In genomic region chr3L:10518945-10519344, dm6 we compare ENCODE assay signal across 1 fruit fly cellular context.
TF ChIP-seq lines count a peak whose summit lies in the region.

No protein-coding gene starts in this region.

TF ChIP-seq in whole organism, embryonic, 481 proteins besides CTCF, POLR2A, EP300 and RAD21 (continued from another document and continues in another):
- TF ChIP-seq CG6683 (GFP tag; optimal IDR thresholded peaks at IDR 0.05; lab: Kevin White, UChicago) (peak; percentile 53), Fer2 (tag; optimal IDR thresholded peaks at IDR 0.05; lab: Kevin White, UChicago) (peak; percentile 4), CG7745 (tag; optimal IDR thresholded peaks at IDR 0.05; lab: Kevin White, UChicago) (peak; percentile 91), croc (GFP tag; conservative IDR thresholded peaks at IDR 0.05; lab: Robert Waterston, UW) (peak; percentile 37; the same call in 2 of the 3 replicates), Bgb (GFP tag; IDR thresholded peaks at IDR 0.05; lab: Robert Waterston, UW; ENCODE audit: partially characterized antibody) (no peak), ATbp (GFP tag; optimal IDR thresholded peaks at IDR 0.05; lab: Kevin White, UChicago) (peak; percentile 95), fru (optimal IDR thresholded peaks at IDR 0.05; lab: Kevin White, UChicago) (no peak), CG8281 (tag; optimal IDR thresholded peaks at IDR 0.05; lab: Kevin White, UChicago) (peak; percentile 62), CG9932 (GFP tag; IDR thresholded peaks at IDR 0.05; lab: Robert Waterston, UW) (no peak), CG12942 (GFP tag; optimal IDR thresholded peaks at IDR 0.05; lab: Kevin White, UChicago) (peak; percentile 75), CG4820 (GFP tag; optimal IDR thresholded peaks at IDR 0.05; lab: Kevin White, UChicago) (peak; percentile 66), CG7372 (GFP tag; IDR thresholded peaks at IDR 0.05; lab: Robert Waterston, UW) (no peak), Aef1 (GFP tag; IDR thresholded peaks at IDR 0.05; lab: Robert Waterston, UW) (no peak), NC2β (GFP tag; optimal IDR thresholded peaks at IDR 0.05; lab: Kevin White, UChicago) (peak; percentile 94), CG11398 (GFP tag; optimal IDR thresholded peaks at IDR 0.05; lab: Kevin White, UChicago) (peak; percentile 89), nmo (GFP tag; optimal IDR thresholded peaks at IDR 0.05; lab: Kevin White, UChicago) (peak; percentile 48), E2f1 (GFP tag; IDR thresholded peaks at IDR 0.05; lab: Robert Waterston, UW) (peak; percentile 30; the same call in 1 of the 2 replicates), fd64A (GFP tag; optimal IDR thresholded peaks at IDR 0.05; lab: Kevin White, UChicago) (peak; percentile 92), CG4730 (GFP tag; IDR thresholded peaks at IDR 0.05; lab: Robert Waterston, UW) (no peak), CG11093 (GFP tag; IDR thresholded peaks at IDR 0.05; lab: Robert Waterston, UW) (no peak), Fer1 (GFP tag; optimal IDR thresholded peaks at IDR 0.05; lab: Kevin White, UChicago) (peak; percentile 55), en (GFP tag; optimal IDR thresholded peaks at IDR 0.05; lab: Kevin White, UChicago) (peak; percentile 73), CG34376 (GFP tag; optimal IDR thresholded peaks at IDR 0.05; lab: Kevin White, UChicago) (no peak), Tbp (GFP tag; optimal IDR thresholded peaks at IDR 0.05; lab: Kevin White, UChicago) (no peak), rib (GFP tag; IDR thresholded peaks at IDR 0.05; lab: Robert Waterston, UW) (no peak), Nf-YB (GFP tag; optimal IDR thresholded peaks at IDR 0.05; lab: Kevin White, UChicago) (peak; percentile 76), peb (GFP tag; IDR thresholded peaks at IDR 0.05; lab: Robert Waterston, UW) (no peak), sim (GFP tag; IDR thresholded peaks at IDR 0.05; lab: Robert Waterston, UW) (peak; percentile 86), CG1233 (GFP tag; optimal IDR thresholded peaks at IDR 0.05; lab: Kevin White, UChicago) (peak; percentile 92), kay (GFP tag; optimal IDR thresholded peaks at IDR 0.05; lab: Kevin White, UChicago) (peak; percentile 67), ranshi (GFP tag; IDR thresholded peaks at IDR 0.05; lab: Robert Waterston, UW) (peak; percentile 64; the same call in 1 of the 2 replicates), trem (tag; optimal IDR thresholded peaks at IDR 0.05; lab: Kevin White, UChicago) (peak; percentile 65), org-1 (GFP tag; optimal IDR thresholded peaks at IDR 0.05; lab: Kevin White, UChicago) (peak; percentile 89), CG3281 (GFP tag; optimal IDR thresholded peaks at IDR 0.05; lab: Kevin White, UChicago) (peak; percentile 65), CG8478 (optimal IDR thresholded peaks at IDR 0.05; lab: Kevin White, UChicago) (no peak), gsb-n (tag; optimal IDR thresholded peaks at IDR 0.05; lab: Kevin White, UChicago) (peak; percentile 94), CG17361 (GFP tag; IDR thresholded peaks at IDR 0.05; lab: Robert Waterston, UW) (peak; percentile 67; the same call in 2 of the 3 replicates), CG1602 (GFP tag; optimal IDR thresholded peaks at IDR 0.05; lab: Kevin White, UChicago) (peak; percentile 77), gfzf (GFP tag; optimal IDR thresholded peaks at IDR 0.05; lab: Kevin White, UChicago) (no peak), HLHmδ (GFP tag; optimal IDR thresholded peaks at IDR 0.05; lab: Kevin White, UChicago) (peak; percentile 96), Ravus (GFP tag; IDR thresholded peaks at IDR 0.05; lab: Robert Waterston, UW) (no peak), CG14014 (GFP tag; IDR thresholded peaks at IDR 0.05; lab: Robert Waterston, UW) (peak; percentile 52; the same call in 1 of the 2 replicates), Spps (tag; optimal IDR thresholded peaks at IDR 0.05; lab: Kevin White, UChicago) (peak; percentile 87), CG3995 (GFP tag; optimal IDR thresholded peaks at IDR 0.05; lab: Kevin White, UChicago) (peak; percentile 19), tup (GFP tag; optimal IDR thresholded peaks at IDR 0.05; lab: Kevin White, UChicago) (peak; percentile 81), nom (GFP tag; optimal IDR thresholded peaks at IDR 0.05; lab: Kevin White, UChicago) (no peak), otp (GFP tag; IDR thresholded peaks at IDR 0.05; lab: Robert Waterston, UW) (peak; percentile 92), sisA (GFP tag; IDR thresholded peaks at IDR 0.05; lab: Robert Waterston, UW) (no peak), ci (GFP tag; IDR thresholded peaks at IDR 0.05; lab: Robert Waterston, UW) (peak; percentile 93), oc (tag; optimal IDR thresholded peaks at IDR 0.05; lab: Kevin White, UChicago) (peak; percentile 65), crol (GFP tag; IDR thresholded peaks at IDR 0.05; lab: Robert Waterston, UW) (no peak), Pdp1 (GFP tag; optimal IDR thresholded peaks at IDR 0.05; lab: Kevin White, UChicago) (peak; percentile 54 to 63), pzg (GFP tag; optimal IDR thresholded peaks at IDR 0.05; lab: Kevin White, UChicago) (no peak), Dref (GFP tag; IDR thresholded peaks at IDR 0.05; lab: Robert Waterston, UW) (no peak), wek (GFP tag; optimal IDR thresholded peaks at IDR 0.05; lab: Kevin White, UChicago) (peak; percentile 93), emc (GFP tag; optimal IDR thresholded peaks at IDR 0.05; lab: Kevin White, UChicago) (peak; percentile 29), Mrtf (GFP tag; IDR thresholded peaks at IDR 0.05; lab: Robert Waterston, UW) (0 out of 3 replicates have a peak, but pooled peaks have one; percentile 12), Deaf1 (tag; optimal IDR thresholded peaks at IDR 0.05; lab: Kevin White, UChicago) (no peak), chif (GFP tag; optimal IDR thresholded peaks at IDR 0.05; lab: Kevin White, UChicago) (peak; percentile 71 to 84), tx (GFP tag; optimal IDR thresholded peaks at IDR 0.05; lab: Kevin White, UChicago) (peak; percentile 58), CG1647 (GFP tag; optimal IDR thresholded peaks at IDR 0.05; lab: Kevin White, UChicago) (peak; percentile 78), CG17829 (tag; optimal IDR thresholded peaks at IDR 0.05; lab: Kevin White, UChicago) (peak; percentile 74), disco-r (GFP tag; optimal IDR thresholded peaks at IDR 0.05; lab: Kevin White, UChicago) (peak; percentile 66), Jarid2 (GFP tag; optimal IDR thresholded peaks at IDR 0.05; lab: Kevin White, UChicago) (peak; percentile 51), scrt (GFP tag; optimal IDR thresholded peaks at IDR 0.05; lab: Kevin White, UChicago) (peak; percentile 50), NC2α (GFP tag; optimal IDR thresholded peaks at IDR 0.05; lab: Kevin White, UChicago) (peak; percentile 87), klu (GFP tag; IDR thresholded peaks at IDR 0.05; lab: Robert Waterston, UW) (no peak), CG14441 (GFP tag; IDR thresholded peaks at IDR 0.05; lab: Robert Waterston, UW) (peak; percentile 34; the same call in 1 of the 2 replicates), CG10431 (GFP tag; optimal IDR thresholded peaks at IDR 0.05; lab: Kevin White, UChicago) (peak; percentile 71), H2.0 (GFP tag; IDR thresholded peaks at IDR 0.05; lab: Robert Waterston, UW) (no peak), grn (GFP tag; optimal IDR thresholded peaks at IDR 0.05; lab: Kevin White, UChicago) (peak; percentile 85), al (GFP tag; IDR thresholded peaks at IDR 0.05; lab: Robert Waterston, UW) (no peak), CG9727 (GFP tag; optimal IDR thresholded peaks at IDR 0.05; lab: Kevin White, UChicago) (peak; percentile 95), Eip74EF (GFP tag; optimal IDR thresholded peaks at IDR 0.05; lab: Kevin White, UChicago) (peak in 1 of 2 experiments; percentile 42), CG16815 (GFP tag; optimal IDR thresholded peaks at IDR 0.05; lab: Kevin White, UChicago) (peak; percentile 62), HLH54F (GFP tag; optimal IDR thresholded peaks at IDR 0.05; lab: Kevin White, UChicago) (peak; percentile 53), pfk (GFP tag; optimal IDR thresholded peaks at IDR 0.05; lab: Kevin White, UChicago) (peak; percentile 64), CG3163 (GFP tag; optimal IDR thresholded peaks at IDR 0.05; lab: Kevin White, UChicago) (peak; percentile 67), Hmr (GFP tag; optimal IDR thresholded peaks at IDR 0.05; lab: Kevin White, UChicago) (peak; percentile 66), CG11085 (GFP tag; IDR thresholded peaks at IDR 0.05; lab: Robert Waterston, UW) (no peak), z (GFP tag; IDR thresholded peaks at IDR 0.05; lab: Robert Waterston, UW) (peak; percentile 66; the same call in 2 of the 3 replicates), CG13424 (tag; optimal IDR thresholded peaks at IDR 0.05; lab: Kevin White, UChicago) (peak; percentile 67), HmgZ (tag; optimal IDR thresholded peaks at IDR 0.05; lab: Kevin White, UChicago) (peak; percentile 35), Dbx (GFP tag; IDR thresholded peaks at IDR 0.05; lab: Robert Waterston, UW) (no peak), D (optimal IDR thresholded peaks at IDR 0.05; lab: Kevin White, UChicago) (no peak), D (GFP tag; optimal IDR thresholded peaks at IDR 0.05; lab: Kevin White, UChicago) (peak; percentile 91), hth (optimal IDR thresholded peaks at IDR 0.05; lab: Kevin White, UChicago) (no peak), fu2 (GFP tag; optimal IDR thresholded peaks at IDR 0.05; lab: Kevin White, UChicago) (peak; percentile 11), jigr1 (GFP tag; IDR thresholded peaks at IDR 0.05; lab: Robert Waterston, UW) (no peak), stc (GFP tag; IDR thresholded peaks at IDR 0.05; lab: Robert Waterston, UW) (peak; percentile 66; the same call in 1 of the 2 replicates), NfI (GFP tag; optimal IDR thresholded peaks at IDR 0.05; lab: Kevin White, UChicago) (peak; percentile 59), sd (tag; optimal IDR thresholded peaks at IDR 0.05; lab: Kevin White, UChicago) (peak; percentile 18), pb (GFP tag; optimal IDR thresholded peaks at IDR 0.05; lab: Kevin White, UChicago) (peak; percentile 75), bab2 (GFP tag; optimal IDR thresholded peaks at IDR 0.05; lab: Kevin White, UChicago) (peak; percentile 81), HHEX (GFP tag; optimal IDR thresholded peaks at IDR 0.05; lab: Kevin White, UChicago) (peak; percentile 84), CG14860 (GFP tag; IDR thresholded peaks at IDR 0.05; lab: Robert Waterston, UW; ENCODE audit: partially characterized antibody) (no peak), br (optimal IDR thresholded peaks at IDR 0.05; lab: Kevin White, UChicago) (no peak), h (optimal IDR thresholded peaks at IDR 0.05; lab: Kevin White, UChicago) (no peak), CG10979 (tag; optimal IDR thresholded peaks at IDR 0.05; lab: Kevin White, UChicago) (peak; percentile 71), usp (GFP tag; optimal IDR thresholded peaks at IDR 0.05; lab: Kevin White, UChicago) (no peak), Ssrp (tag; optimal IDR thresholded peaks at IDR 0.05; lab: Kevin White, UChicago) (no peak), Dad (GFP tag; optimal IDR thresholded peaks at IDR 0.05; lab: Kevin White, UChicago) (peak; percentile 70), CG2889 (GFP tag; IDR thresholded peaks at IDR 0.05; lab: Robert Waterston, UW) (no peak), CG10267 (tag; optimal IDR thresholded peaks at IDR 0.05; lab: Kevin White, UChicago) (peak; percentile 70), ftz-f1 (GFP tag; optimal IDR thresholded peaks at IDR 0.05; lab: Kevin White, UChicago) (no peak), CG6654 (GFP tag; optimal IDR thresholded peaks at IDR 0.05; lab: Kevin White, UChicago) (peak; percentile 58), B-H1 (GFP tag; IDR thresholded peaks at IDR 0.05; lab: Robert Waterston, UW) (peak; percentile 42; the same call in 1 of the 3 replicates), tgo (GFP tag; IDR thresholded peaks at IDR 0.05; lab: Robert Waterston, UW) (no peak; the same call in 1 of the 3 replicates), maf-S (GFP tag; optimal IDR thresholded peaks at IDR 0.05; lab: Kevin White, UChicago) (peak; percentile 74), inv (GFP tag; IDR thresholded peaks at IDR 0.05; lab: Robert Waterston, UW; ENCODE audit: partially characterized antibody) (no peak), gro (GFP tag; optimal IDR thresholded peaks at IDR 0.05; lab: Kevin White, UChicago) (peak; percentile 28), knrl (GFP tag; IDR thresholded peaks at IDR 0.05; lab: Robert Waterston, UW; ENCODE audit: partially characterized antibody) (no peak), CG17328 (GFP tag; IDR thresholded peaks at IDR 0.05; lab: Robert Waterston, UW) (peak; percentile 74), CG4282 (GFP tag; optimal IDR thresholded peaks at IDR 0.05; lab: Kevin White, UChicago) (peak; percentile 59), hbn (GFP tag; IDR thresholded peaks at IDR 0.05; lab: Robert Waterston, UW; ENCODE audit: partially characterized antibody) (no peak), Atf-2 (GFP tag; optimal IDR thresholded peaks at IDR 0.05; lab: Kevin White, UChicago) (peak; percentile 72), Dip2 (GFP tag; IDR thresholded peaks at IDR 0.05; lab: Robert Waterston, UW) (no peak), NK7.1 (GFP tag; optimal IDR thresholded peaks at IDR 0.05; lab: Kevin White, UChicago) (peak; percentile 87), MTF-1 (GFP tag; optimal IDR thresholded peaks at IDR 0.05; lab: Kevin White, UChicago; ENCODE audit: borderline replicate concordance) (peak; percentile 97), CG7786 (GFP tag; optimal IDR thresholded peaks at IDR 0.05; lab: Kevin White, UChicago) (peak; percentile 69), CG13775 (GFP tag; optimal IDR thresholded peaks at IDR 0.05; lab: Kevin White, UChicago) (peak; percentile 77), Taf1 (GFP tag; IDR thresholded peaks at IDR 0.05; lab: Robert Waterston, UW) (no peak), ssp (GFP tag; IDR thresholded peaks at IDR 0.05; lab: Robert Waterston, UW) (no peak), CG1832 (GFP tag; optimal IDR thresholded peaks at IDR 0.05; lab: Kevin White, UChicago) (no peak), Ets65A (GFP tag; lab: Kevin White, UChicago) (no peak), CG14050 (GFP tag; IDR thresholded peaks at IDR 0.05; lab: Robert Waterston, UW) (0 out of 3 replicates have a peak, but pooled peaks have one; percentile 12), nerfin-2 (GFP tag; IDR thresholded peaks at IDR 0.05; lab: Robert Waterston, UW; ENCODE audit: partially characterized antibody) (no peak), CG7987 (GFP tag; optimal IDR thresholded peaks at IDR 0.05; lab: Kevin White, UChicago) (peak; percentile 96), Oaz (GFP tag; IDR thresholded peaks at IDR 0.05; lab: Robert Waterston, UW) (no peak), CG17385 (GFP tag; optimal IDR thresholded peaks at IDR 0.05; lab: Kevin White, UChicago) (peak; percentile 69), gem (tag; optimal IDR thresholded peaks at IDR 0.05; lab: Kevin White, UChicago) (peak; percentile 84), pita (GFP tag; optimal IDR thresholded peaks at IDR 0.05; lab: Kevin White, UChicago) (no peak), unc-4 (GFP tag; IDR thresholded peaks at IDR 0.05; lab: Robert Waterston, UW; ENCODE audit: partially characterized antibody) (no peak)
